Fruit fly (Drosophila melanogaster) whole organism, embryonic: ENCODE data around the gene CG3546.

Experiments used
- BEAF-32 ChIP-seq: fragments of 200-800 bp; sonication (Bioruptor generic); optimal IDR thresholded peaks from 3 replicates; lab custom pipeline; 2017; ENCODE audit warnings: missing biosample characterization, missing genetic modification characterization, mild to moderate bottlenecking, moderate library complexity, missing genetic modification reagents
- Bgb ChIP-seq: fragments of 200-800 bp; sonication (Bioruptor generic); IDR thresholded peaks from 2 replicates; pipeline ENCODE4 v1.3.6; 2022; ENCODE audit warnings: missing biosample characterization, missing genetic modification characterization; ENCODE audit not compliant: partially characterized antibody
- CG11560 ChIP-seq: fragments of 200-800 bp; sonication (Bioruptor generic); IDR thresholded peaks from 3 replicates; pipeline ENCODE4 v1.3.6; 2022; ENCODE audit warnings: missing biosample characterization, missing genetic modification characterization
- CG12942 ChIP-seq: fragments of 200-800 bp; sonication (Bioruptor generic); optimal IDR thresholded peaks from 3 replicates; lab custom pipeline; 2016; ENCODE audit warnings: missing biosample characterization, missing genetic modification characterization
- CG13287 ChIP-seq: fragments of 200-800 bp; sonication (Bioruptor generic); IDR thresholded peaks from 2 replicates; pipeline ENCODE4 v1.3.6; 2022; ENCODE audit warnings: missing biosample characterization, missing genetic modification characterization; ENCODE audit not compliant: partially characterized antibody
- CG14965 ChIP-seq: fragments of 200-800 bp; sonication (Bioruptor generic); optimal IDR thresholded peaks from 2 replicates; lab custom pipeline; 2016; ENCODE audit warnings: missing biosample characterization, missing genetic modification characterization, borderline replicate concordance
- CG15514 ChIP-seq: fragments of 200-800 bp; sonication (Bioruptor generic); optimal IDR thresholded peaks from 3 replicates; lab custom pipeline; 2017; ENCODE audit warnings: missing biosample characterization, missing genetic modification characterization, mild to moderate bottlenecking, moderate library complexity, missing genetic modification reagents
- CG1647 ChIP-seq: fragments of 200-800 bp; sonication (Bioruptor generic); optimal IDR thresholded peaks from 3 replicates; lab custom pipeline; 2016; ENCODE audit warnings: missing biosample characterization, missing genetic modification characterization
- CG17612 ChIP-seq: fragments of 200-800 bp; sonication (Bioruptor generic); IDR thresholded peaks from 2 replicates; pipeline ENCODE4 v1.3.6; 2022; ENCODE audit warnings: missing biosample characterization, missing genetic modification characterization
- CG17802 ChIP-seq: fragments of 200-800 bp; sonication (Bioruptor generic); optimal IDR thresholded peaks from 2 replicates; lab custom pipeline; 2018; ENCODE audit warnings: missing biosample characterization, mild to moderate bottlenecking, missing genetic modification characterization, moderate library complexity
- CG17829 ChIP-seq: fragments of 200-800 bp; optimal IDR thresholded peaks from 2 replicates; lab custom pipeline; 2019; ENCODE audit warnings: missing biosample characterization, mild to moderate bottlenecking, missing genetic modification characterization, moderate library complexity
- CG2712 ChIP-seq: fragments of 200-800 bp; optimal IDR thresholded peaks from 3 replicates; lab custom pipeline; 2019; ENCODE audit warnings: missing biosample characterization, mild to moderate bottlenecking, missing genetic modification characterization, moderate library complexity
- CG4707 ChIP-seq: fragments of 200-800 bp; sonication (Bioruptor generic); optimal IDR thresholded peaks from 2 replicates; lab custom pipeline; 2018; ENCODE audit warnings: missing biosample characterization, mild to moderate bottlenecking, missing genetic modification characterization, moderate library complexity
- CG5245 ChIP-seq: fragments of 200-800 bp; sonication (Bioruptor generic); optimal IDR thresholded peaks from 3 replicates; lab custom pipeline; 2016; ENCODE audit warnings: missing biosample characterization, missing genetic modification characterization
- CG7963 ChIP-seq: fragments of 200-800 bp; sonication (Bioruptor generic); IDR thresholded peaks from 3 replicates; pipeline ENCODE4 v1.3.6; 2022; ENCODE audit warnings: missing biosample characterization, missing genetic modification characterization; ENCODE audit not compliant: partially characterized antibody
- CG8290 ChIP-seq, 3 experiments: fragments of 200-800 bp; sonication (Bioruptor generic); optimal IDR thresholded peaks; 2 replicates each; lab custom pipeline; 2016 to 2019; ENCODE audit warnings: missing biosample characterization in 3 of 3, missing genetic modification characterization in 3 of 3, mild to moderate bottlenecking in 2 of 3, moderate library complexity in 1 of 3
- CG8478 ChIP-seq: fragments of >200 bp; optimal IDR thresholded peaks from 2 replicates; lab custom pipeline; 2018
- Camta ChIP-seq: fragments of 200-800 bp; sonication (Bioruptor generic); optimal IDR thresholded peaks from 2 replicates; lab custom pipeline; 2016; ENCODE audit warnings: missing biosample characterization, missing genetic modification characterization
- Fer3 ChIP-seq: fragments of 200-800 bp; sonication (Bioruptor generic); optimal IDR thresholded peaks from 2 replicates; lab custom pipeline; 2018; ENCODE audit warnings: missing biosample characterization, mild to moderate bottlenecking, missing genetic modification characterization, moderate library complexity
- H15 ChIP-seq: fragments of 200-800 bp; sonication (Bioruptor generic); IDR thresholded peaks from 3 replicates; pipeline ENCODE4 v1.3.6; 2022; ENCODE audit warnings: missing biosample characterization, missing genetic modification characterization
- HmgD ChIP-seq: fragments of 200-800 bp; sonication (Bioruptor generic); optimal IDR thresholded peaks from 3 replicates; lab custom pipeline; 2016; ENCODE audit warnings: missing biosample characterization, missing genetic modification characterization
- Hr39 ChIP-seq: fragments of >200 bp; optimal IDR thresholded peaks from 2 replicates; lab custom pipeline; 2017
- Lim3 ChIP-seq: fragments of 200-800 bp; sonication (Bioruptor generic); IDR thresholded peaks from 2 replicates; pipeline ENCODE4 v1.3.6; 2022; ENCODE audit warnings: missing biosample characterization, missing genetic modification characterization
- NK7.1 ChIP-seq: fragments of 200-800 bp; sonication (Bioruptor generic); optimal IDR thresholded peaks from 3 replicates; lab custom pipeline; 2016; ENCODE audit warnings: missing biosample characterization, missing genetic modification characterization
- Ssrp ChIP-seq: fragments of 200-800 bp; sonication (Bioruptor generic); optimal IDR thresholded peaks from 2 replicates; lab custom pipeline; 2018; ENCODE audit warnings: missing biosample characterization, mild to moderate bottlenecking, missing genetic modification characterization, moderate library complexity
- bcd ChIP-seq: fragments of 200-800 bp; sonication (Bioruptor generic); optimal IDR thresholded peaks from 2 replicates; lab custom pipeline; 2017; ENCODE audit warnings: missing biosample characterization, mild to moderate bottlenecking, missing genetic modification characterization
- chinmo ChIP-seq: fragments of 200-800 bp; sonication (Bioruptor generic); IDR thresholded peaks from 4 replicates; pipeline ENCODE4 v1.3.6; 2022; ENCODE audit warnings: missing biosample characterization, missing genetic modification characterization; ENCODE audit not compliant: partially characterized antibody
- ci ChIP-seq: fragments of 200-800 bp; sonication (Bioruptor generic); IDR thresholded peaks from 3 replicates; pipeline ENCODE4 v1.3.6; 2022; ENCODE audit warnings: missing biosample characterization, missing genetic modification characterization
- crp ChIP-seq, 2 experiments: fragments of 200-800 bp; sonication (Bioruptor generic); optimal IDR thresholded peaks; 2 replicates in 1 of 2; 3 replicates in 1 of 2; lab custom pipeline; 2017; ENCODE audit warnings: missing biosample characterization in 2 of 2, missing genetic modification characterization in 2 of 2, mild to moderate bottlenecking in 1 of 2, moderate library complexity in 1 of 2
- da ChIP-seq: fragments of 200-800 bp; sonication (Bioruptor generic); optimal IDR thresholded peaks from 2 replicates; lab custom pipeline; 2016; ENCODE audit warnings: missing biosample characterization, missing genetic modification characterization
- fu2 ChIP-seq: fragments of 200-800 bp; sonication (Bioruptor generic); optimal IDR thresholded peaks from 2 replicates; lab custom pipeline; 2016; ENCODE audit warnings: missing biosample characterization, missing genetic modification characterization
- gcm2 ChIP-seq: fragments of 200-800 bp; sonication (Bioruptor generic); optimal IDR thresholded peaks from 2 replicates; lab custom pipeline; 2016; ENCODE audit warnings: missing biosample characterization, missing genetic modification characterization
- gfzf ChIP-seq: fragments of 200-800 bp; sonication (Bioruptor generic); optimal IDR thresholded peaks from 2 replicates; lab custom pipeline; 2016; ENCODE audit warnings: missing biosample characterization, mild to moderate bottlenecking, missing genetic modification characterization, moderate library complexity
- grau ChIP-seq: fragments of 200-800 bp; optimal IDR thresholded peaks from 3 replicates; lab custom pipeline; 2019; ENCODE audit warnings: missing biosample characterization, mild to moderate bottlenecking, missing genetic modification characterization, moderate library complexity
- grn ChIP-seq: fragments of 200-800 bp; sonication (Bioruptor generic); optimal IDR thresholded peaks from 3 replicates; lab custom pipeline; 2017; ENCODE audit warnings: missing biosample characterization, missing genetic modification characterization
- hth ChIP-seq: fragments of >200 bp; optimal IDR thresholded peaks from 2 replicates; lab custom pipeline; 2017; ENCODE audit warnings: inconsistent platforms
- jumu ChIP-seq: fragments of 200-800 bp; sonication (Bioruptor generic); optimal IDR thresholded peaks from 3 replicates; lab custom pipeline; 2016; ENCODE audit warnings: missing biosample characterization, missing genetic modification characterization
- kah ChIP-seq: fragments of 200-800 bp; sonication (Bioruptor generic); optimal IDR thresholded peaks from 2 replicates; lab custom pipeline; 2018; ENCODE audit warnings: missing biosample characterization, mild to moderate bottlenecking, missing genetic modification characterization
- mam ChIP-seq: fragments of 200-800 bp; sonication (Bioruptor generic); optimal IDR thresholded peaks from 3 replicates; lab custom pipeline; 2016; ENCODE audit warnings: missing biosample characterization, missing genetic modification characterization
- nerfin-2 ChIP-seq: fragments of 200-800 bp; sonication (Bioruptor generic); IDR thresholded peaks from 2 replicates; pipeline ENCODE4 v1.3.6; 2022; ENCODE audit warnings: missing biosample characterization, missing genetic modification characterization; ENCODE audit not compliant: partially characterized antibody
- sna ChIP-seq: fragments of 200-800 bp; sonication (Bioruptor generic); IDR thresholded peaks from 2 replicates; pipeline ENCODE4 v1.3.6; 2022; ENCODE audit warnings: missing biosample characterization, missing genetic modification characterization; ENCODE audit not compliant: partially characterized antibody
- so ChIP-seq: fragments of 200-800 bp; sonication (Bioruptor generic); IDR thresholded peaks from 3 replicates; pipeline ENCODE4 v1.3.6; 2022; ENCODE audit warnings: missing biosample characterization, missing genetic modification characterization
- stwl ChIP-seq: fragments of 200-800 bp; sonication (Bioruptor generic); optimal IDR thresholded peaks from 3 replicates; lab custom pipeline; 2018; ENCODE audit warnings: missing biosample characterization, mild to moderate bottlenecking, missing genetic modification characterization, moderate library complexity
- tna ChIP-seq: fragments of 200-800 bp; sonication (Bioruptor generic); IDR thresholded peaks from 2 replicates; pipeline ENCODE4 v1.3.6; 2022; ENCODE audit warnings: missing biosample characterization, missing genetic modification characterization; ENCODE audit not compliant: partially characterized antibody
- vnd ChIP-seq: fragments of 200-800 bp; sonication (Bioruptor generic); IDR thresholded peaks from 3 replicates; pipeline ENCODE4 v1.3.6; 2022; ENCODE audit warnings: missing biosample characterization, missing genetic modification characterization; ENCODE audit not compliant: partially characterized antibody
- zen2 ChIP-seq: fragments of 200-800 bp; sonication (Bioruptor generic); IDR thresholded peaks from 3 replicates; pipeline ENCODE4 v1.3.6; 2022; ENCODE audit warnings: missing biosample characterization, missing genetic modification characterization; ENCODE audit not compliant: partially characterized antibody

Gene CG3546

dm6 chrX:4534002-4534401, 23.9 kb upstream of the CG3546 start (continued):
- peak; percentile 81 for TF ChIP-seq tna (GFP tag; lab: Robert Waterston, UW)
- TF ChIP-seq hth (lab: Kevin White, UChicago), result no peak
- no peak for TF ChIP-seq HmgD
- TF ChIP-seq mam (GFP tag; lab: Kevin White, UChicago), result no peak
- peak; percentile 43; the same call in 1 of the 3 replicates for TF ChIP-seq vnd (GFP tag; lab: Robert Waterston, UW)
- TF ChIP-seq nerfin-2 (GFP tag; lab: Robert Waterston, UW), result peak; percentile 91
- TF ChIP-seq CG17612, result no peak
- no peak for TF ChIP-seq CG2712 (tag; lab: Kevin White, UChicago)
- peak; percentile 39; the same call in 1 of the 2 replicates for TF ChIP-seq sna (GFP tag; lab: Robert Waterston, UW)
- no peak for TF ChIP-seq crp (GFP tag; optimal IDR thresholded peaks at IDR 0.05; lab: Kevin White, UChicago)
- no peak for TF ChIP-seq CG5245
- TF ChIP-seq gcm2 (GFP tag; lab: Kevin White, UChicago), result no peak
- TF ChIP-seq CG17829 (tag; lab: Kevin White, UChicago), result no peak
- TF ChIP-seq Fer3, result no peak
- no peak for TF ChIP-seq grau
- TF ChIP-seq NK7.1 (GFP tag; lab: Kevin White, UChicago), result no peak
- TF ChIP-seq CG17802, result no peak
- TF ChIP-seq CG13287 (GFP tag; lab: Robert Waterston, UW), result peak; percentile 48; the same call in 1 of the 2 replicates
- peak; percentile 19 for TF ChIP-seq BEAF-32 (GFP tag; lab: Kevin White, UChicago)
- TF ChIP-seq kah (GFP tag; lab: Kevin White, UChicago), result no peak
- TF ChIP-seq Bgb (GFP tag; lab: Robert Waterston, UW), result peak; percentile 49; the same call in 1 of the 2 replicates
- TF ChIP-seq Camta, result no peak
- no peak for TF ChIP-seq Lim3 (GFP tag; lab: Robert Waterston, UW)
- TF ChIP-seq CG7963 (GFP tag; lab: Robert Waterston, UW), result 0 out of 3 replicates have a peak, but pooled peaks have one; percentile 37
- peak; percentile 10 for TF ChIP-seq CG8290 (GFP tag; optimal IDR thresholded peaks at IDR 0.05; lab: Kevin White, UChicago)
- TF ChIP-seq CG8290 (tag; optimal IDR thresholded peaks at IDR 0.05; lab: Kevin White, UChicago), result no peak
- TF ChIP-seq stwl (tag; lab: Kevin White, UChicago), result peak; percentile 18
- TF ChIP-seq Hr39 (lab: Kevin White, UChicago), result no peak
- TF ChIP-seq CG1647 (GFP tag; lab: Kevin White, UChicago), result no peak
- no peak for TF ChIP-seq CG12942 (GFP tag; lab: Kevin White, UChicago)
- no peak for TF ChIP-seq CG8478 (lab: Kevin White, UChicago)
- TF ChIP-seq gfzf, result no peak
- TF ChIP-seq CG15514 (GFP tag; lab: Kevin White, UChicago), result no peak
- TF ChIP-seq CG4707, result no peak
- peak; percentile 65; the same call in 1 of the 3 replicates for TF ChIP-seq zen2
- no peak for TF ChIP-seq da (GFP tag; lab: Kevin White, UChicago)
- TF ChIP-seq chinmo, result 0 out of 4 replicates have a peak, but pooled peaks have one; percentile 42
- TF ChIP-seq bcd (GFP tag; lab: Kevin White, UChicago), result no peak
- no peak for TF ChIP-seq CG11560 (tag; lab: Robert Waterston, UW)
- TF ChIP-seq CG14965 (GFP tag; lab: Kevin White, UChicago), result no peak
- no peak for TF ChIP-seq fu2
- no peak for TF ChIP-seq ci (GFP tag; lab: Robert Waterston, UW)
- no peak for TF ChIP-seq grn (GFP tag; lab: Kevin White, UChicago)
- no peak for TF ChIP-seq Ssrp (tag; lab: Kevin White, UChicago)
- no peak for TF ChIP-seq jumu (GFP tag; lab: Kevin White, UChicago)
- TF ChIP-seq H15 (GFP tag; lab: Robert Waterston, UW), result no peak
- TF ChIP-seq so (GFP tag; lab: Robert Waterston, UW), result no peak
- TF ChIP-seq, all 482 proteins: peak for 29
